Fruit fly (Drosophila melanogaster) whole organism, pupa: ENCODE data around the gene CG4613.
A peak's percentile ranks its signal among the peaks of the same experiment; 100 is the strongest.

Experiments
- CG10348 ChIP-seq: fragments of 200-800 bp; sonication (Bioruptor generic); IDR thresholded peaks from 2 replicates; pipeline ENCODE4 v1.3.6; 2022; ENCODE audit warnings: missing biosample characterization, missing genetic modification characterization
- CG12605 ChIP-seq: fragments of 200-800 bp; sonication (Bioruptor generic); IDR thresholded peaks from 2 replicates; pipeline ENCODE4 v1.3.6; 2022; ENCODE audit warnings: missing biosample characterization, missing genetic modification characterization
- CG13204 ChIP-seq: fragments of 200-800 bp; sonication (Bioruptor generic); optimal IDR thresholded peaks from 2 replicates; lab custom pipeline; 2018; ENCODE audit warnings: missing biosample characterization, mild to moderate bottlenecking, missing genetic modification characterization, moderate library complexity
- CG14655 ChIP-seq: fragments of 200-800 bp; sonication (Bioruptor generic); optimal IDR thresholded peaks from 3 replicates; lab custom pipeline; 2017; ENCODE audit warnings: mild to moderate bottlenecking, missing biosample characterization, missing genetic modification reagents, missing genetic modification characterization
- CG15710 ChIP-seq: fragments of 200-800 bp; sonication (Bioruptor generic); optimal IDR thresholded peaks from 2 replicates; lab custom pipeline; 2018; ENCODE audit warnings: missing biosample characterization, mild to moderate bottlenecking, missing genetic modification characterization, moderate library complexity
- CG17806 ChIP-seq: fragments of 200-800 bp; sonication (Bioruptor generic); optimal IDR thresholded peaks from 2 replicates; lab custom pipeline; 2018; ENCODE audit warnings: missing biosample characterization, mild to moderate bottlenecking, missing genetic modification characterization, moderate library complexity
- CG32121 ChIP-seq: fragments of 200-800 bp; sonication (Bioruptor generic); IDR thresholded peaks from 2 replicates; pipeline ENCODE4 v1.3.6; 2022; ENCODE audit warnings: missing biosample characterization, missing genetic modification characterization
- CG34367 ChIP-seq: fragments of 200-800 bp; sonication (Bioruptor generic); optimal IDR thresholded peaks from 2 replicates; lab custom pipeline; 2018; ENCODE audit warnings: missing biosample characterization, mild to moderate bottlenecking, missing genetic modification characterization
- CG4496 ChIP-seq: fragments of 200-800 bp; sonication (Bioruptor generic); IDR thresholded peaks from 3 replicates; pipeline ENCODE4 v1.3.6; 2022; ENCODE audit warnings: missing biosample characterization, missing genetic modification characterization
- CG8159 ChIP-seq: fragments of 200-800 bp; sonication (Bioruptor generic); optimal IDR thresholded peaks from 3 replicates; lab custom pipeline; 2018; ENCODE audit warnings: missing biosample characterization, mild to moderate bottlenecking, missing genetic modification characterization, moderate library complexity
- CG8301 ChIP-seq: fragments of 200-800 bp; sonication (Bioruptor generic); optimal IDR thresholded peaks from 2 replicates; lab custom pipeline; 2018; ENCODE audit warnings: missing biosample characterization, mild to moderate bottlenecking, missing genetic modification characterization
- CG9948 ChIP-seq: fragments of 200-800 bp; sonication (Bioruptor generic); optimal IDR thresholded peaks from 2 replicates; lab custom pipeline; 2018; ENCODE audit warnings: missing biosample characterization, mild to moderate bottlenecking, missing genetic modification characterization, moderate library complexity
- D1 ChIP-seq: fragments of 200-800 bp; sonication (Bioruptor generic); optimal IDR thresholded peaks from 2 replicates; lab custom pipeline; 2018; ENCODE audit warnings: missing biosample characterization, mild to moderate bottlenecking, missing genetic modification characterization, moderate library complexity
- EcR ChIP-seq: fragments of 200-800 bp; sonication (Bioruptor generic); optimal IDR thresholded peaks from 3 replicates; lab custom pipeline; 2019; ENCODE audit warnings: missing biosample characterization, missing genetic modification characterization, mild to moderate bottlenecking, moderate library complexity, missing genetic modification reagents
- Ets98B ChIP-seq: fragments of 200-800 bp; sonication (Bioruptor generic); IDR thresholded peaks from 2 replicates; pipeline ENCODE4 v1.3.6; 2022; ENCODE audit warnings: missing biosample characterization, missing genetic modification characterization
- Pif1A ChIP-seq: fragments of 200-800 bp; sonication (Bioruptor generic); optimal IDR thresholded peaks from 3 replicates; lab custom pipeline; 2016; ENCODE audit warnings: missing biosample characterization, missing genetic modification characterization
- Pif1B ChIP-seq: fragments of 200-800 bp; sonication (Bioruptor generic); optimal IDR thresholded peaks from 3 replicates; lab custom pipeline; 2016; ENCODE audit warnings: missing biosample characterization, missing genetic modification characterization
- Snoo ChIP-seq: fragments of 200-800 bp; sonication (Bioruptor generic); optimal IDR thresholded peaks from 3 replicates; lab custom pipeline; 2017; ENCODE audit warnings: missing biosample characterization, mild to moderate bottlenecking, missing genetic modification characterization, inconsistent platforms
- fd96Ca ChIP-seq: fragments of 200-800 bp; sonication (Bioruptor generic); IDR thresholded peaks from 3 replicates; pipeline ENCODE4 v1.3.6; 2022; ENCODE audit warnings: missing biosample characterization, missing genetic modification characterization
- gl ChIP-seq: fragments of 200-800 bp; sonication (Bioruptor generic); optimal IDR thresholded peaks from 2 replicates; lab custom pipeline; 2018; ENCODE audit warnings: missing biosample characterization, mild to moderate bottlenecking, missing genetic modification characterization
- rn ChIP-seq: fragments of 200-800 bp; sonication (Bioruptor generic); IDR thresholded peaks from 2 replicates; pipeline ENCODE4 v1.3.6; 2022; ENCODE audit warnings: missing biosample characterization, missing genetic modification characterization

CG4613 gene

dm6 chr3L:14562672-14563071, 41.2 kb upstream of the CG4613 start:
- TF ChIP-seq CG32121 (GFP tag; lab: Robert Waterston, UW) (no peak), CG4496 (no peak), CG12605 (GFP tag; lab: Robert Waterston, UW) (peak; percentile 44), Pif1A (GFP tag; lab: Kevin White, UChicago) (no peak), D1 (tag; lab: Kevin White, UChicago) (peak; percentile 37), CG10348 (no peak), CG8301 (no peak), Pif1B (no peak)

- TF ChIP-seq CG34367 (tag; lab: Kevin White, UChicago) (no peak), CG13204 (no peak), CG17806 (no peak), Ets98B (GFP tag; lab: Robert Waterston, UW) (no peak), CG32121 (GFP tag; lab: Robert Waterston, UW) (no peak)
Observed at dm6 chr3L:14560664-14561063, 39.2 kb upstream of the CG4613 start, which contains the start of gene Lk. TSS of gene Lk (minus strand) at chr3L:14560764.

dm6 chr3L:14559659-14560058, 38.2 kb upstream of the CG4613 start, which contains the start of gene CG34039:
TSS of gene CG34039 (plus strand) at chr3L:14560000.
- no peak for TF ChIP-seq CG8301
- TF ChIP-seq D1 (tag; lab: Kevin White, UChicago), result peak; percentile 8

- TF ChIP-seq Ets98B (GFP tag; lab: Robert Waterston, UW) (no peak), CG13204 (no peak), CG12605 (GFP tag; lab: Robert Waterston, UW) (no peak), Pif1A (GFP tag; lab: Kevin White, UChicago) (no peak), rn (no peak), CG4496 (no peak), gl (no peak)
Observed at dm6 chr3L:14558947-14559509, 37.5 kb upstream of the CG4613 start.

dm6 chr3L:14558018-14558417, 36.5 kb upstream of the CG4613 start:
- TF ChIP-seq CG13204, result no peak
- TF ChIP-seq CG17806, result no peak
- TF ChIP-seq D1 (tag; lab: Kevin White, UChicago), result no peak
- no peak for TF ChIP-seq Pif1A (GFP tag; lab: Kevin White, UChicago)
- TF ChIP-seq Ets98B (GFP tag; lab: Robert Waterston, UW), result no peak
- TF ChIP-seq CG32121 (GFP tag; lab: Robert Waterston, UW), result no peak
- no peak for TF ChIP-seq Pif1B
- no peak for TF ChIP-seq CG9948 (tag; lab: Kevin White, UChicago)
- TF ChIP-seq CG14655 (GFP tag; lab: Kevin White, UChicago), result no peak
- no peak for TF ChIP-seq rn
- no peak for TF ChIP-seq CG10348
- no peak for TF ChIP-seq Snoo
- TF ChIP-seq gl, result no peak
- TF ChIP-seq CG12605 (GFP tag; lab: Robert Waterston, UW), result no peak
- no peak for TF ChIP-seq CG8159 (tag; lab: Kevin White, UChicago)
- TF ChIP-seq CG34367 (tag; lab: Kevin White, UChicago), result no peak
- TF ChIP-seq fd96Ca (GFP tag; lab: Robert Waterston, UW), result no peak
- TF ChIP-seq CG4496, result no peak
- TF ChIP-seq CG8301, result no peak
- TF ChIP-seq CG15710 (tag; lab: Kevin White, UChicago), result no peak
- TF ChIP-seq, all 21 proteins: peak for 0

dm6 chr3L:14556774-14557741, 35.6 kb upstream of the CG4613 start:
- TF ChIP-seq EcR (no peak), CG12605 (GFP tag; lab: Robert Waterston, UW) (no peak), D1 (tag; lab: Kevin White, UChicago) (no peak), CG15710 (tag; lab: Kevin White, UChicago) (no peak), rn (no peak), CG17806 (peak; percentile 23), CG4496 (no peak), CG8159 (tag; lab: Kevin White, UChicago) (peak; percentile 28), CG14655 (GFP tag; lab: Kevin White, UChicago) (no peak), CG10348 (no peak)

dm6 chr3L:14556177-14556576, 34.7 kb upstream of the CG4613 start:
- no peak for TF ChIP-seq gl
- TF ChIP-seq Ets98B (GFP tag; lab: Robert Waterston, UW), result no peak; the same call in 1 of the 2 replicates
- no peak for TF ChIP-seq CG4496
- no peak for TF ChIP-seq rn
- no peak for TF ChIP-seq fd96Ca (GFP tag; lab: Robert Waterston, UW)
- TF ChIP-seq Snoo, result no peak
- 0 out of 2 replicates have a peak, but pooled peaks have one; percentile 4 for TF ChIP-seq CG32121 (GFP tag; lab: Robert Waterston, UW)
- peak; percentile 79 for TF ChIP-seq EcR
- TF ChIP-seq CG13204, result peak; percentile 9
- no peak for TF ChIP-seq CG14655 (GFP tag; lab: Kevin White, UChicago)
- TF ChIP-seq D1 (tag; lab: Kevin White, UChicago), result peak; percentile 7
- TF ChIP-seq CG34367 (tag; lab: Kevin White, UChicago), result no peak
- TF ChIP-seq CG12605 (GFP tag; lab: Robert Waterston, UW), result 0 out of 2 replicates have a peak, but pooled peaks have one; percentile 16
